Worm (Caenorhabditis elegans): Measurements from ENCODE around the gene mpz-4.

mpz-4 gene

ce11 chrIV:4799114-4799513 lies 28.0 kb downstream of the mpz-4 start, which contains the start of gene eor-1 (continued):
- TF ChIP-seq elt-1 (tag; optimal IDR thresholded peaks at IDR 0.05) (no peak), fkh-10 (GFP tag; optimal IDR thresholded peaks at IDR 0.05) (no peak), nhr-77 (tag; optimal IDR thresholded peaks at IDR 0.05) (peak; percentile 11), nhr-12 (tag; optimal IDR thresholded peaks at IDR 0.05) (no peak), fkh-2 (tag; optimal IDR thresholded peaks at IDR 0.05) (no peak), lsy-12 (tag; optimal IDR thresholded peaks at IDR 0.05) (no peak)

DNA sequence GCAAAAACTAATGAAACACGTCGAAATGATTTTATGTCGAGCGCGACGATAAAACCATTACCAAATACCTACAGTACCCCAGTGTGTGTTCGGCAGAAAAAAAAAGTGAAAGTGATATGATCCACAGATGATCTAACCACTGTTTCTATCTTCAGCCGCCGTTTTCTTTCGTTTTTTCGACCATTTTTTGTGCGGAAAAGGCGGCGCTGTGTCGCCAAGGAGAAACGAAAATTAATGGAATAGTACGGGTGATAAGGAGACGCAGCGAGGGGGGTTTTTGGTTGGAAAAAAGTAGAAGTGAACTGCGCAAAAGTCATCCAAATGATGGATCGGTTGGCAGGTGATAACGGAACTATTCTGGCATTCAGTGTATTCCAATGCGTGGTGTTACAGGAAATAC lies 32.0 kb downstream of the mpz-4 start:
- TF ChIP-seq pha-4 (tag; optimal IDR thresholded peaks at IDR 0.05) (no peak), unc-62 (GFP tag; optimal IDR thresholded peaks at IDR 0.05) (no peak), ceh-9 (tag; optimal IDR thresholded peaks at IDR 0.05) (no peak)

- TF ChIP-seq ceh-82 (tag; optimal IDR thresholded peaks at IDR 0.05) = no peak
- no peak for TF ChIP-seq ceh-9 (tag; optimal IDR thresholded peaks at IDR 0.05)
- no peak for TF ChIP-seq lin-15B (tag; optimal IDR thresholded peaks at IDR 0.05)
- TF ChIP-seq nhr-237 (tag; optimal IDR thresholded peaks at IDR 0.05) = no peak
These were observed 37.7 kb downstream of the mpz-4 start, which contains the start of gene R11E3.1 for ce11 chrIV:4789445-4789844. R11E3.1 (plus strand) TSS chrIV:4789745.

DNA sequence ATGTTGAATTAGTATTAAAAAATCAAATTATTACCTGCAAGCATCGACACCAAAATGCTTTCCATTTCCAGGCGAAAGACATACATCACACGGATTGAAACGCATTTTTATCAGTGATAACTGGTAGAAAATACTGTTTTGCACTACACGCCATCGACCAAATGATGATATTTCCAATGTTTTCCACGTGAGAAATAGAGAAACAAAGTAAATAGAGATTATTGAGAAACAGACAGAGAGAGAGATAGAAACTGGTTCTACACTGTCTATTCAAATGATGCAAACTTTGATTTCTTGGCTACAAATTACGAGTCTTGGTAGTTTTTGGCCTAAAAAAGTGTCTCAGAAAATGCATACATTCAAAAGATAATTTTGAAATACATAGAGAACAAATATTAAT lies 38.8 kb downstream of the mpz-4 start, which contains the start of gene nhr-104:
TSS of gene nhr-104 (minus strand) at position 361 of the 400 bp plus-strand sequence.
- no peak for TF ChIP-seq zag-1 (tag; optimal IDR thresholded peaks at IDR 0.05)
- TF ChIP-seq nhr-43 (tag; optimal IDR thresholded peaks at IDR 0.05; ENCODE audit: poor library complexity, severe bottlenecking) = peak; percentile 36
- TF ChIP-seq hmg-11 (tag; optimal IDR thresholded peaks at IDR 0.05) = no peak
- TF ChIP-seq mdl-1 (tag; optimal IDR thresholded peaks at IDR 0.05) = no peak
- no peak for TF ChIP-seq lin-15B (tag; optimal IDR thresholded peaks at IDR 0.05)
- no peak for TF ChIP-seq fos-1 (tag; optimal IDR thresholded peaks at IDR 0.05)
- no peak for TF ChIP-seq snpc-4 (tag; optimal IDR thresholded peaks at IDR 0.05)
- no peak for TF ChIP-seq R02D3.7 (tag; optimal IDR thresholded peaks at IDR 0.05)
- TF ChIP-seq nfya-1 (tag; optimal IDR thresholded peaks at IDR 0.05; ENCODE audit: insufficient read depth) = peak; percentile 16
- TF ChIP-seq daf-12 (tag; optimal IDR thresholded peaks at IDR 0.05) = no peak
- TF ChIP-seq skn-1 (tag; optimal IDR thresholded peaks at IDR 0.05) = peak; percentile 94
- TF ChIP-seq nhr-77 (tag; optimal IDR thresholded peaks at IDR 0.05) = no peak
- peak; percentile 67 for TF ChIP-seq pqm-1 (tag; optimal IDR thresholded peaks at IDR 0.05)
- TF ChIP-seq nhr-237 (tag; optimal IDR thresholded peaks at IDR 0.05) = no peak
- TF ChIP-seq ceh-82 (tag; optimal IDR thresholded peaks at IDR 0.05) = no peak
- peak; percentile 59 for TF ChIP-seq nhr-25 (tag; optimal IDR thresholded peaks at IDR 0.05)
- TF ChIP-seq egl-27 (tag; optimal IDR thresholded peaks at IDR 0.05) = no peak
- no peak for TF ChIP-seq unc-62 (GFP tag; optimal IDR thresholded peaks at IDR 0.05)
- no peak for TF ChIP-seq sea-2 (GFP tag; optimal IDR thresholded peaks at IDR 0.05)
- no peak for TF ChIP-seq elt-3 (tag; optimal IDR thresholded peaks at IDR 0.05)
- no peak for TF ChIP-seq ceh-16 (tag; optimal IDR thresholded peaks at IDR 0.05)
- no peak for TF ChIP-seq nhr-12 (tag; optimal IDR thresholded peaks at IDR 0.05)
- TF ChIP-seq jun-1 (tag; optimal IDR thresholded peaks at IDR 0.05) = peak; percentile 39
- TF ChIP-seq ZK546.5 (tag; optimal IDR thresholded peaks at IDR 0.05) = no peak
- TF ChIP-seq lsy-12 (tag; optimal IDR thresholded peaks at IDR 0.05) = no peak
- TF ChIP-seq ceh-9 (tag; optimal IDR thresholded peaks at IDR 0.05) = no peak
- TF ChIP-seq ama-1 (optimal IDR thresholded peaks at IDR 0.05) = no peak
- no peak for TF ChIP-seq unc-39 (tag; optimal IDR thresholded peaks at IDR 0.05)
- peak; percentile 69 for TF ChIP-seq nhr-23 (tag; optimal IDR thresholded peaks at IDR 0.05)
- TF ChIP-seq elt-2 (tag; optimal IDR thresholded peaks at IDR 0.05) = peak; percentile 63
- peak; percentile 66 for TF ChIP-seq ceh-28 (tag; optimal IDR thresholded peaks at IDR 0.05)
- TF ChIP-seq pha-4 (tag; optimal IDR thresholded peaks at IDR 0.05) = peak; percentile 94
- no peak for TF ChIP-seq aly-2 (tag; optimal IDR thresholded peaks at IDR 0.05)
- TF ChIP-seq elt-1 (tag; optimal IDR thresholded peaks at IDR 0.05) = no peak

DNA sequence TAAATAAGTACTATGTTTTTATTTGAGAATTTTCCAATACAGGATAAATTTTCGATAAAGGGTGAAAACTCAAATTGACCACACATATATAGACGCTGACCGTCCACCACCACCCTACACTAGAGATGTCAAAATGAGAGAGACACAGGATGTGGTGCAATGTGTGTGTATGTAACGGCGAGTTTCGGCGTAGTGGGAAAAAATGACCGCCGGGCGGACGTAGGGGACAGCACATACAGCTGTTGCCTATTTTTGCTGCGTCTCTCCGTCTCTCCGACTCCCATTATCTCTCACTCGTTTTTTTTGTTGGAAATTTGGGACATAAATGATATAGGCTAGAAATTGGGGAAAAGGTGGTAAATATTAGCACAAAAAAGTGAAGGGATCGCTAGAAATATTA lies 46.0 kb downstream of the mpz-4 start:
- TF ChIP-seq ztf-11 (tag; optimal IDR thresholded peaks at IDR 0.05) (no peak), lin-39 (tag; optimal IDR thresholded peaks at IDR 0.05) (no peak), nhr-11 (tag; optimal IDR thresholded peaks at IDR 0.05) (no peak), nfya-1 (tag; optimal IDR thresholded peaks at IDR 0.05; ENCODE audit: insufficient read depth) (peak; percentile 28), nhr-23 (tag; optimal IDR thresholded peaks at IDR 0.05) (no peak), tbx-2 (tag; optimal IDR thresholded peaks at IDR 0.05) (no peak), mml-1 (tag; optimal IDR thresholded peaks at IDR 0.05) (no peak), skn-1 (tag; optimal IDR thresholded peaks at IDR 0.05) (no peak), zag-1 (tag; optimal IDR thresholded peaks at IDR 0.05) (no peak), hmg-11 (tag; optimal IDR thresholded peaks at IDR 0.05) (peak; percentile 76), nhr-12 (tag; optimal IDR thresholded peaks at IDR 0.05) (no peak), lsy-12 (tag; optimal IDR thresholded peaks at IDR 0.05) (no peak), jun-1 (tag; optimal IDR thresholded peaks at IDR 0.05) (no peak), aly-2 (tag; optimal IDR thresholded peaks at IDR 0.05) (no peak)

Measured in whole organism, L3 larva.